Worm (Caenorhabditis elegans) whole organism, young adult: Measurements from ENCODE around the gene nlp-59.

Source experiments
- B0019.2 ChIP-seq: fragments of 200-800 bp; sonication (Bioruptor generic); conservative IDR thresholded peaks from 2 replicates; pipeline ENCODE4 v1.3.6; 2022; ENCODE audit warnings: missing genetic modification reagents, missing genetic modification characterization, missing compliant biosample characterization
- B0336.3 ChIP-seq: fragments of 200-800 bp; sonication (Bioruptor generic); IDR thresholded peaks from 2 replicates; pipeline ENCODE4 v1.3.6; 2022; ENCODE audit warnings: missing genetic modification characterization, missing compliant biosample characterization
- C17E4.6 ChIP-seq: fragments of 200-800 bp; sonication (Bioruptor generic); IDR thresholded peaks from 2 replicates; pipeline ENCODE4 v1.3.6; 2022; ENCODE audit warnings: missing genetic modification reagents, missing genetic modification characterization, missing compliant biosample characterization
- F37B4.10 ChIP-seq: fragments of 200-800 bp; sonication (Bioruptor generic); IDR thresholded peaks from 2 replicates; pipeline ENCODE4 v1.3.6; 2022; ENCODE audit warnings: missing genetic modification characterization, missing compliant biosample characterization
- K12H6.12 ChIP-seq: fragments of 200-800 bp; sonication (Bioruptor generic); optimal IDR thresholded peaks from 2 replicates; lab custom pipeline; 2018; ENCODE audit warnings: mild to moderate bottlenecking, missing genetic modification characterization, missing compliant biosample characterization
- T07F8.4 ChIP-seq: sonication (generic microtip); optimal IDR thresholded peaks from 2 replicates; lab custom pipeline; 2016; ENCODE audit warnings: mild to moderate bottlenecking, missing genetic modification characterization, moderate library complexity, missing compliant biosample characterization
- Y53F4B.3 ChIP-seq: fragments of 200-800 bp; sonication (Bioruptor generic); IDR thresholded peaks from 2 replicates; pipeline ENCODE4 v1.3.6; 2022; ENCODE audit warnings: missing genetic modification reagents, missing genetic modification characterization, missing compliant biosample characterization
- Y56A3A.18 ChIP-seq: fragments of 200-800 bp; sonication (Bioruptor generic); IDR thresholded peaks from 2 replicates; pipeline ENCODE4 v1.3.6; 2022; ENCODE audit warnings: missing genetic modification reagents, missing genetic modification characterization, missing compliant biosample characterization
- Y67H2A.10 ChIP-seq: fragments of 200-800 bp; sonication (Bioruptor generic); conservative IDR thresholded peaks from 2 replicates; pipeline ENCODE4 v1.3.6; 2022; ENCODE audit warnings: missing genetic modification reagents, missing genetic modification characterization, missing compliant biosample characterization
- Y95B8A.8 ChIP-seq: fragments of 200-800 bp; sonication (Bioruptor generic); IDR thresholded peaks from 2 replicates; pipeline ENCODE4 v1.3.6; 2022; ENCODE audit warnings: missing genetic modification reagents, missing genetic modification characterization, missing compliant biosample characterization
- ZK185.1 ChIP-seq: sonication (generic microtip); optimal IDR thresholded peaks from 2 replicates; lab custom pipeline; 2016; ENCODE audit warnings: mild to moderate bottlenecking, missing genetic modification characterization, missing compliant biosample characterization; ENCODE audit not compliant: poor library complexity, severe bottlenecking
- aptf-3 ChIP-seq: fragments of 200-800 bp; sonication (Bioruptor generic); IDR thresholded peaks from 2 replicates; pipeline ENCODE4 v1.3.6; 2022; ENCODE audit warnings: missing genetic modification characterization, missing compliant biosample characterization
- athp-1 ChIP-seq: sonication (generic microtip); optimal IDR thresholded peaks from 2 replicates; lab custom pipeline; 2017; ENCODE audit warnings: mild to moderate bottlenecking, missing genetic modification characterization, missing compliant biosample characterization
- attf-3 ChIP-seq: fragments of 200-800 bp; sonication (Bioruptor generic); conservative IDR thresholded peaks from 2 replicates; pipeline ENCODE4 v1.3.6; 2022; ENCODE audit warnings: missing genetic modification reagents, missing genetic modification characterization, missing compliant biosample characterization
- attf-6 ChIP-seq: fragments of 200-800 bp; sonication (Bioruptor generic); IDR thresholded peaks from 2 replicates; pipeline ENCODE4 v1.3.6; 2022; ENCODE audit warnings: missing genetic modification reagents, missing genetic modification characterization, missing compliant biosample characterization
- bed-2 ChIP-seq: fragments of 200-800 bp; sonication (Bioruptor generic); IDR thresholded peaks from 2 replicates; pipeline ENCODE4 v1.3.6; 2022; ENCODE audit warnings: missing genetic modification reagents, missing genetic modification characterization, missing compliant biosample characterization
- ccch-3 ChIP-seq: fragments of 200-800 bp; sonication (Bioruptor generic); optimal IDR thresholded peaks from 2 replicates; lab custom pipeline; 2018; ENCODE audit warnings: mild to moderate bottlenecking, missing genetic modification characterization, missing compliant biosample characterization
- ceh-100 ChIP-seq: fragments of 200-800 bp; sonication (Bioruptor generic); IDR thresholded peaks from 2 replicates; pipeline ENCODE4 v1.3.6; 2022; ENCODE audit warnings: missing genetic modification reagents, missing genetic modification characterization, missing compliant biosample characterization
- ceh-40 ChIP-seq: fragments of 200-800 bp; sonication (Bioruptor generic); IDR thresholded peaks from 2 replicates; pipeline ENCODE4 v1.3.6; 2022; ENCODE audit warnings: missing genetic modification characterization, missing compliant biosample characterization
- ceh-58 ChIP-seq: fragments of 200-800 bp; sonication (Bioruptor generic); IDR thresholded peaks from 2 replicates; pipeline ENCODE4 v1.3.6; 2022; ENCODE audit warnings: missing genetic modification characterization, missing compliant biosample characterization
- ceh-91 ChIP-seq: fragments of 200-800 bp; sonication (Bioruptor generic); IDR thresholded peaks from 2 replicates; pipeline ENCODE4 v1.3.6; 2022; ENCODE audit warnings: missing genetic modification reagents, missing genetic modification characterization, missing compliant biosample characterization
- efl-1 ChIP-seq: fragments of 150-350 bp; optimal IDR thresholded peaks from 2 replicates; lab custom pipeline; 2014; ENCODE audit warnings: missing biosample characterization, missing genetic modification reagents, missing genetic modification characterization
- egl-44 ChIP-seq: fragments of 200-800 bp; sonication (Bioruptor generic); IDR thresholded peaks from 2 replicates; pipeline ENCODE4 v1.3.6; 2022; ENCODE audit warnings: missing genetic modification reagents, missing genetic modification characterization, missing compliant biosample characterization
- ekl-4 ChIP-seq: fragments of 200-800 bp; sonication (Bioruptor generic); IDR thresholded peaks from 2 replicates; pipeline ENCODE4 v1.3.6; 2022; ENCODE audit warnings: missing genetic modification reagents, missing genetic modification characterization, missing compliant biosample characterization
- gei-17 ChIP-seq: fragments of 200-800 bp; sonication (Bioruptor generic); optimal IDR thresholded peaks from 2 replicates; lab custom pipeline; 2018; ENCODE audit warnings: mild to moderate bottlenecking, missing genetic modification characterization, missing compliant biosample characterization
- hlh-26 ChIP-seq: fragments of 200-800 bp; sonication (Bioruptor generic); conservative IDR thresholded peaks from 2 replicates; pipeline ENCODE4 v1.3.6; 2022; ENCODE audit warnings: missing genetic modification reagents, missing genetic modification characterization, missing compliant biosample characterization
- hmg-1.2 ChIP-seq: fragments of 200-800 bp; sonication (Bioruptor generic); IDR thresholded peaks from 2 replicates; pipeline ENCODE4 v1.3.6; 2022; ENCODE audit warnings: missing genetic modification reagents, missing genetic modification characterization, missing compliant biosample characterization
- let-526 ChIP-seq: fragments of 200-800 bp; sonication (Bioruptor generic); IDR thresholded peaks from 2 replicates; pipeline ENCODE4 v1.3.6; 2022; ENCODE audit warnings: missing genetic modification reagents, missing genetic modification characterization, missing compliant biosample characterization
- lin-35 ChIP-seq, 3 experiments: fragments of 150-350 bp in 2 of 3; sonication (generic microtip) in 1 of 3; optimal IDR thresholded peaks; 2 replicates each; lab custom pipeline; 2014 to 2018; ENCODE audit warnings: missing biosample characterization in 3 of 3, missing genetic modification characterization in 3 of 3, missing genetic modification reagents in 3 of 3
- lin-54 ChIP-seq: fragments of 200-800 bp; sonication (Bioruptor generic); optimal IDR thresholded peaks from 2 replicates; lab custom pipeline; 2018; ENCODE audit warnings: mild to moderate bottlenecking, missing genetic modification characterization, missing compliant biosample characterization
- lir-1 ChIP-seq: fragments of 200-800 bp; sonication (Bioruptor generic); conservative IDR thresholded peaks from 2 replicates; pipeline ENCODE4 v1.3.6; 2022; ENCODE audit warnings: missing genetic modification reagents, missing genetic modification characterization, missing compliant biosample characterization
- lsl-1 ChIP-seq: fragments of 200-800 bp; sonication (Bioruptor generic); optimal IDR thresholded peaks from 2 replicates; lab custom pipeline; 2018; ENCODE audit warnings: mild to moderate bottlenecking, missing genetic modification characterization, moderate library complexity, missing compliant biosample characterization
- madf-8 ChIP-seq: fragments of 200-800 bp; sonication (Bioruptor generic); conservative IDR thresholded peaks from 2 replicates; pipeline ENCODE4 v1.3.6; 2022; ENCODE audit warnings: missing genetic modification reagents, missing genetic modification characterization, missing compliant biosample characterization
- mes-4 ChIP-seq: sonication (generic microtip); optimal IDR thresholded peaks from 2 replicates; lab custom pipeline; 2016; ENCODE audit warnings: missing genotype, missing genetic modification characterization, missing compliant biosample characterization
- nfyb-1 ChIP-seq: fragments of 200-800 bp; sonication (Bioruptor generic); IDR thresholded peaks from 2 replicates; pipeline ENCODE4 v1.3.6; 2022; ENCODE audit warnings: missing genetic modification reagents, missing genetic modification characterization, missing compliant biosample characterization
- nhr-90 ChIP-seq: sonication (generic microtip); optimal IDR thresholded peaks from 2 replicates; lab custom pipeline; 2016; ENCODE audit warnings: missing genotype, mild to moderate bottlenecking, missing genetic modification characterization, missing compliant biosample characterization
- pha-4 ChIP-seq: fragments of 150-350 bp; sonication (generic microtip); optimal IDR thresholded peaks from 2 replicates; lab custom pipeline; 2014; ENCODE audit warnings: missing biosample characterization, missing genetic modification reagents, missing genetic modification characterization
- rcor-1 ChIP-seq: fragments of 200-800 bp; sonication (Bioruptor generic); IDR thresholded peaks from 2 replicates; pipeline ENCODE4 v1.3.6; 2022; ENCODE audit warnings: missing genetic modification reagents, missing genetic modification characterization, missing compliant biosample characterization
- rpc-1 ChIP-seq, 2 experiments: fragments of 150-350 bp in 1 of 2; sonication (generic microtip) in 1 of 2; optimal IDR thresholded peaks; 2 replicates each; lab custom pipeline; 2014 to 2018; ENCODE audit warnings: missing biosample characterization in 1 of 2, missing genetic modification characterization in 1 of 2, missing genetic modification reagents in 1 of 2, missing genotype in 1 of 2
- sdz-38 ChIP-seq: sonication (generic microtip); optimal IDR thresholded peaks from 2 replicates; lab custom pipeline; 2016; ENCODE audit warnings: missing genotype, missing genetic modification characterization, missing compliant biosample characterization
- sea-2 ChIP-seq: fragments of 200-800 bp; sonication (Bioruptor generic); IDR thresholded peaks from 2 replicates; pipeline ENCODE4 v1.3.6; 2022; ENCODE audit warnings: missing genetic modification characterization, missing compliant biosample characterization
- snpc-4 ChIP-seq, 5 experiments: fragments of 150-350 bp in 1 of 5; sonication (generic microtip) in 4 of 5; optimal IDR thresholded peaks; 2 replicates each; lab custom pipeline; 2014 to 2018; ENCODE audit warnings: missing genetic modification characterization in 5 of 5, missing biosample characterization in 3 of 5, antibody characterized with exemption in 2 of 5, mild to moderate bottlenecking in 2 of 5, missing compliant biosample characterization in 2 of 5, missing genotype in 2 of 5, moderate library complexity in 2 of 5, missing genetic modification reagents in 1 of 5
- tbp1 ChIP-seq: fragments of 200-800 bp; sonication (Bioruptor generic); optimal IDR thresholded peaks from 2 replicates; lab custom pipeline; 2018; ENCODE audit warnings: mild to moderate bottlenecking, missing genetic modification characterization, missing compliant biosample characterization
- tbx-9 ChIP-seq: sonication (generic microtip); optimal IDR thresholded peaks from 2 replicates; lab custom pipeline; 2016; ENCODE audit warnings: borderline replicate concordance, missing genetic modification characterization, inconsistent platforms, missing compliant biosample characterization
- tlf-1 ChIP-seq: fragments of 200-800 bp; sonication (Bioruptor generic); optimal IDR thresholded peaks from 2 replicates; lab custom pipeline; 2018; ENCODE audit warnings: mild to moderate bottlenecking, missing genetic modification characterization, missing compliant biosample characterization
- unc-62 ChIP-seq: fragments of 150-350 bp; optimal IDR thresholded peaks from 2 replicates; lab custom pipeline; 2014; ENCODE audit warnings: missing biosample characterization, missing genetic modification reagents, missing genetic modification characterization
- zfh-2 ChIP-seq: fragments of 200-800 bp; sonication (Bioruptor generic); conservative IDR thresholded peaks from 2 replicates; pipeline ENCODE4 v1.3.6; 2022; ENCODE audit warnings: missing genetic modification reagents, missing genetic modification characterization, missing compliant biosample characterization
- zim-3 ChIP-seq: sonication (generic microtip); optimal IDR thresholded peaks from 2 replicates; lab custom pipeline; 2017; ENCODE audit warnings: mild to moderate bottlenecking, missing genetic modification characterization, moderate library complexity, missing compliant biosample characterization

The nlp-59 gene

DNA sequence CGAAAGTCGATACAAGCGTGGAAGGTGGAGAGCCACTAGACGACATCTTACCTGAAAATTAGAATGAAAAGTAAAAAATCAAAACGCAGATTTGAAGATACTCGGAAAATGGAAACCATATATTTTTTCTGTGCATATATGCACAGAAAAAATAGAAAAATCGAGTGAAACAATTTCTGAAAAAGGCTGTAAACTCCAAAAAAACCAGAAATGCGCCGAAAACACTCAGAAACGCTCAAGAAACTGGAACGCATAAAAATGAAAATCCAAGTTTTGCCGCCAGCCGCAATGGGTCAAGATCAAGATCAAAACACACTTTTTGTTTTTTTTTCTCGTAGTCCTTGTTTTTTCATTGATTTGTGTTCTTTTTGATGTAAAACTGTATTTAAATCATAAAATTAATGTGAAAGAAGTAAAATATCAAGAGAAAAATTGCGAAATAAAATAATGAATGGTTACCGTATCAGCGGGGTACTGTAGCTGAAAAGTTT, 21.4 kb downstream of the nlp-59 start, which contains the start of gene T01C3.3 (continued):
- TF ChIP-seq bed-2 (GFP tag; lab: Robert Waterston, UW) (no peak), ceh-91 (peak; percentile 92), attf-6 (GFP tag; lab: Robert Waterston, UW) (no peak), lsl-1 (GFP tag; lab: Kevin White, UChicago) (peak; percentile 91), tbx-9 (tag; lab: Kevin White, UChicago) (no peak), ccch-3 (no peak), Y67H2A.10 (no peak), ceh-40 (GFP tag; lab: Robert Waterston, UW) (no peak), hmg-1.2 (GFP tag; lab: Robert Waterston, UW) (peak; percentile 52), athp-1 (tag; lab: Kevin White, UChicago) (no peak), T07F8.4 (tag; lab: Kevin White, UChicago) (no peak), madf-8 (peak; percentile 92), sdz-38 (tag; lab: Kevin White, UChicago) (no peak), hlh-26 (GFP tag; lab: Robert Waterston, UW) (no peak), zfh-2 (GFP tag; lab: Robert Waterston, UW) (no peak), mes-4 (tag; lab: Kevin White, UChicago) (no peak), ZK185.1 (no peak), tlf-1 (peak; percentile 54), Y56A3A.18 (GFP tag; lab: Robert Waterston, UW) (no peak), lin-54 (peak; percentile 52), let-526 (no peak), egl-44 (GFP tag; lab: Robert Waterston, UW) (no peak), F37B4.10 (GFP tag; lab: Robert Waterston, UW) (no peak), zim-3 (no peak), sea-2 (GFP tag; lab: Robert Waterston, UW) (no peak), snpc-4 (GFP tag; optimal IDR thresholded peaks at IDR 0.05; lab: Kevin White, UChicago) (peak; percentile 22), snpc-4 (tag; optimal IDR thresholded peaks at IDR 0.05; lab: Kevin White, UChicago) (peak in 1 of 4 experiments; percentile 10), aptf-3 (GFP tag; lab: Robert Waterston, UW) (no peak), Y53F4B.3 (GFP tag; lab: Robert Waterston, UW) (no peak), lir-1 (GFP tag; lab: Robert Waterston, UW) (no peak), B0019.2 (GFP tag; lab: Robert Waterston, UW) (peak; percentile 65; the same call in 1 of the 2 replicates), unc-62 (GFP tag; lab: Kevin White, UChicago) (no peak), efl-1 (GFP tag; lab: Kevin White, UChicago) (peak; percentile 98), gei-17 (GFP tag; lab: Kevin White, UChicago) (no peak), lin-35 (GFP tag; optimal IDR thresholded peaks at IDR 0.05; lab: Kevin White, UChicago) (peak in 1 of 3 experiments; percentile 59), C17E4.6 (0 out of 2 replicates have a peak, but pooled peaks have one; percentile 34), rpc-1 (optimal IDR thresholded peaks at IDR 0.05; lab: Kevin White, UChicago) (no peak), rpc-1 (tag; optimal IDR thresholded peaks at IDR 0.05; lab: Kevin White, UChicago) (no peak), tbp1 (peak; percentile 32), nfyb-1 (no peak), rcor-1 (GFP tag; lab: Robert Waterston, UW) (peak; percentile 56), ceh-100 (0 out of 2 replicates have a peak, but pooled peaks have one; percentile 32), nhr-90 (tag; lab: Kevin White, UChicago) (no peak), ekl-4 (GFP tag; lab: Robert Waterston, UW) (0 out of 2 replicates have a peak, but pooled peaks have one; percentile 33), pha-4 (tag; lab: Kevin White, UChicago) (no peak), K12H6.12 (tag; lab: Kevin White, UChicago) (no peak), ceh-58 (GFP tag; lab: Robert Waterston, UW) (no peak), attf-3 (GFP tag; lab: Robert Waterston, UW) (peak; percentile 60), B0336.3 (no peak), Y95B8A.8 (GFP tag; lab: Robert Waterston, UW) (peak; percentile 51; the same call in 1 of the 2 replicates)
